Worm (Caenorhabditis elegans) whole organism, mixed stage, embryonic: ENCODE results near the gene srh-123.

Experiments
- M03D4.4 ChIP-seq: sonication (generic microtip); optimal IDR thresholded peaks from 2 replicates; lab custom pipeline; 2017; ENCODE audit warnings: mild to moderate bottlenecking, missing genetic modification characterization, missing compliant biosample characterization
- bed-3 ChIP-seq: fragments of 200-800 bp; sonication (Bioruptor generic); optimal IDR thresholded peaks from 3 replicates; lab custom pipeline; 2018; ENCODE audit warnings: mild to moderate bottlenecking, missing genetic modification characterization, moderate library complexity, missing compliant biosample characterization
- blmp-1 ChIP-seq: fragments of 150-350 bp; optimal IDR thresholded peaks from 2 replicates; lab custom pipeline; 2014; ENCODE audit warnings: missing biosample characterization, missing genetic modification characterization
- ceh-39 ChIP-seq: fragments of 150-350 bp; optimal IDR thresholded peaks from 2 replicates; lab custom pipeline; 2014; ENCODE audit warnings: missing biosample characterization, missing genetic modification characterization
- ceh-43 ChIP-seq: fragments of 200-800 bp; sonication (Bioruptor generic); optimal IDR thresholded peaks from 2 replicates; lab custom pipeline; 2018; ENCODE audit warnings: mild to moderate bottlenecking, missing genetic modification characterization, moderate library complexity, missing compliant biosample characterization
- ces-1 ChIP-seq: fragments of 150-350 bp; optimal IDR thresholded peaks from 2 replicates; lab custom pipeline; 2014; ENCODE audit warnings: missing biosample characterization, missing genetic modification reagents, missing genetic modification characterization
- cnd-1 ChIP-seq: fragments of 200-800 bp; sonication (Bioruptor generic); optimal IDR thresholded peaks from 2 replicates; lab custom pipeline; 2018; ENCODE audit warnings: mild to moderate bottlenecking, missing genetic modification characterization, missing compliant biosample characterization
- drap-1 ChIP-seq: fragments of 200-800 bp; sonication (Bioruptor generic); optimal IDR thresholded peaks from 3 replicates; lab custom pipeline; 2018; ENCODE audit warnings: mild to moderate bottlenecking, missing genetic modification characterization, missing compliant biosample characterization
- elt-1 ChIP-seq: sonication (generic microtip); optimal IDR thresholded peaks from 2 replicates; lab custom pipeline; 2017; ENCODE audit warnings: missing genetic modification characterization, mild to moderate bottlenecking, missing compliant biosample characterization, antibody characterized with exemption, moderate library complexity, borderline replicate concordance; ENCODE audit not compliant: insufficient read depth
- elt-3 ChIP-seq: fragments of 150-350 bp; optimal IDR thresholded peaks from 2 replicates; lab custom pipeline; 2014; ENCODE audit warnings: missing biosample characterization, missing genetic modification characterization
- flh-1 ChIP-seq: fragments of 200-800 bp; sonication (Bioruptor generic); optimal IDR thresholded peaks from 2 replicates; lab custom pipeline; 2018; ENCODE audit warnings: mild to moderate bottlenecking, missing genetic modification characterization, moderate library complexity, missing compliant biosample characterization
- ham-2 ChIP-seq: fragments of 200-800 bp; sonication (Bioruptor generic); optimal IDR thresholded peaks from 2 replicates; lab custom pipeline; 2018; ENCODE audit warnings: mild to moderate bottlenecking, missing genetic modification characterization, missing compliant biosample characterization
- hlh-1 ChIP-seq: fragments of 150-350 bp; optimal IDR thresholded peaks from 2 replicates; lab custom pipeline; 2014; ENCODE audit warnings: missing biosample characterization, missing genetic modification reagents, missing genetic modification characterization
- lin-32 ChIP-seq: fragments of 200-800 bp; sonication (Bioruptor generic); optimal IDR thresholded peaks from 2 replicates; lab custom pipeline; 2018; ENCODE audit warnings: mild to moderate bottlenecking, missing genetic modification characterization, missing compliant biosample characterization
- lsy-2 ChIP-seq: fragments of 150-350 bp; optimal IDR thresholded peaks from 2 replicates; lab custom pipeline; 2014; ENCODE audit warnings: missing biosample characterization, missing genetic modification characterization
- mab-5 ChIP-seq: fragments of 150-350 bp; optimal IDR thresholded peaks from 2 replicates; lab custom pipeline; 2014; ENCODE audit warnings: missing biosample characterization, missing genetic modification characterization
- mep-1 ChIP-seq: fragments of 150-350 bp; optimal IDR thresholded peaks from 2 replicates; lab custom pipeline; 2017; ENCODE audit warnings: missing biosample characterization, missing genetic modification reagents, missing genetic modification characterization, inconsistent platforms
- mls-2 ChIP-seq: sonication (generic microtip); optimal IDR thresholded peaks from 2 replicates; lab custom pipeline; 2016; ENCODE audit warnings: mild to moderate bottlenecking, missing genetic modification characterization, moderate library complexity, missing compliant biosample characterization
- nhr-12 ChIP-seq: fragments of 150-350 bp; optimal IDR thresholded peaks from 2 replicates; lab custom pipeline; 2014; ENCODE audit warnings: missing biosample characterization, missing genetic modification characterization
- nhr-2 ChIP-seq: fragments of 150-350 bp; optimal IDR thresholded peaks from 2 replicates; lab custom pipeline; 2014; ENCODE audit warnings: missing biosample characterization, missing genetic modification characterization
- nhr-237 ChIP-seq: fragments of 150-350 bp; optimal IDR thresholded peaks from 2 replicates; lab custom pipeline; 2014; ENCODE audit warnings: missing biosample characterization, missing genetic modification characterization
- nhr-28 ChIP-seq: fragments of 150-350 bp; optimal IDR thresholded peaks from 2 replicates; lab custom pipeline; 2014; ENCODE audit warnings: missing biosample characterization, missing genetic modification characterization
- nhr-76 ChIP-seq: sonication (generic microtip); optimal IDR thresholded peaks from 2 replicates; lab custom pipeline; 2017; ENCODE audit warnings: missing biosample characterization, missing genetic modification characterization
- pha-4 ChIP-seq: fragments of 150-350 bp; optimal IDR thresholded peaks from 2 replicates; lab custom pipeline; 2018; ENCODE audit warnings: missing biosample characterization, missing genetic modification reagents, missing genetic modification characterization
- sem-2 ChIP-seq: fragments of 200-800 bp; sonication (Bioruptor generic); optimal IDR thresholded peaks from 2 replicates; lab custom pipeline; 2018; ENCODE audit warnings: mild to moderate bottlenecking, missing genetic modification characterization, missing compliant biosample characterization
- sptf-1 ChIP-seq: sonication (generic microtip); optimal IDR thresholded peaks from 2 replicates; lab custom pipeline; 2017; ENCODE audit warnings: mild to moderate bottlenecking, missing genetic modification characterization, moderate library complexity, missing compliant biosample characterization
- tbx-8 ChIP-seq: fragments of 200-800 bp; sonication (Bioruptor generic); optimal IDR thresholded peaks from 2 replicates; lab custom pipeline; 2018; ENCODE audit warnings: mild to moderate bottlenecking, missing genetic modification characterization, moderate library complexity, missing compliant biosample characterization
- unc-120 ChIP-seq: sonication (generic microtip); optimal IDR thresholded peaks from 2 replicates; lab custom pipeline; 2017; ENCODE audit warnings: missing genetic modification characterization, missing compliant biosample characterization; ENCODE audit not compliant: poor library complexity, severe bottlenecking
- unc-39 ChIP-seq: fragments of 150-350 bp; optimal IDR thresholded peaks from 2 replicates; lab custom pipeline; 2014; ENCODE audit warnings: missing biosample characterization, missing genetic modification characterization
- zip-8 ChIP-seq: fragments of 150-350 bp; optimal IDR thresholded peaks from 2 replicates; lab custom pipeline; 2014; ENCODE audit warnings: missing biosample characterization, missing genetic modification characterization

The srh-123 gene

DNA sequence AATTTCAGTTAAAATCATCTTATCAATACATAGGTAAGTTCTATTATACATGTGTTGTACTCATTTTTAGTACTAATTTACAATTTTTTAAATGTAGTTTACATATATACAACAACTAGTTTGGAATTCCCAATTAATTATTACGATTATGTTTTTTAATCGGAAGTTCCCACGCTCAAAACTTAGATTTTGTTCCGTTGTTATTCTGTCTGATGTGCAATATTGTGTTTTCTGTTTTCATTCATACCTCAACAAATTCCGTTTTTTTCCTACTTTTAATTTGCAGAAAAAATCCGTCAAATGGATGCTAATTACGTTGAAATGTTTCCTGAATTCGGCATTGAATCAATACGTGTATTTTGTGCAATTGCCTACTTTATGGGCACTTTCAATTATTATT, 32.5 kb downstream of the srh-123 start, which contains the start of gene srw-31:
TSS of gene srw-31 (plus strand) at position 301 of the 400 bp plus-strand sequence.
- TF ChIP-seq sem-2 (GFP tag; lab: Kevin White, UChicago) (no peak), unc-120 (tag; lab: Kevin White, UChicago) (no peak), sptf-1 (tag; lab: Kevin White, UChicago) (no peak), ceh-39 (tag; lab: Kevin White, UChicago) (no peak), ceh-43 (no peak), ces-1 (GFP tag; lab: Kevin White, UChicago) (no peak), nhr-76 (tag; lab: Kevin White, UChicago) (no peak), nhr-2 (tag; lab: Kevin White, UChicago) (no peak), unc-39 (tag; lab: Kevin White, UChicago) (no peak)

DNA sequence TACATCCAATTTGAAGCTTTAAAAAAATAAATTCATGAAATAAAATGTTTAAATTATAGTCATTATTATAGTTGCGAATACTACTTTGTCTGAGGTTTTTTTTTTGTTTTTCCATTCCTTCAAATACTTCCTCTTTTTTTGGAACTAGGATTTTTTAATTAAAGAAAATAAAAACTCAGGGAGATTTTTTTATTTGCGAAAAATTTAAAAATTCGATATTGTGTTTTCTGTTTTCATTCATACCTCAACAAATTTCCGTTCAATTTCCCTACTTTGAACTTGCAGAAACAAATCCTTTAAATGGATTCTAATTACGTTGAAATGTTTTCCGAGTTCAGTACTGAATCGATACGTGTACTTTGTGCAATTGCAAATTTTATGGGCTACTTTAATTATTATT, 34.7 kb downstream of the srh-123 start, which contains the start of gene srw-32:
TSS of gene srw-32 (plus strand) at position 301 of the 400 bp plus-strand sequence.
- TF ChIP-seq nhr-12 (tag; lab: Kevin White, UChicago) (no peak), mep-1 (no peak), bed-3 (GFP tag; lab: Kevin White, UChicago) (no peak), hlh-1 (no peak), nhr-2 (tag; lab: Kevin White, UChicago) (no peak), unc-39 (tag; lab: Kevin White, UChicago) (no peak), elt-3 (tag; lab: Kevin White, UChicago) (no peak), ham-2 (no peak), unc-120 (tag; lab: Kevin White, UChicago) (no peak), M03D4.4 (tag; lab: Kevin White, UChicago) (no peak), lin-32 (GFP tag; lab: Kevin White, UChicago) (no peak), nhr-237 (no peak), ceh-43 (no peak), sptf-1 (tag; lab: Kevin White, UChicago) (no peak), cnd-1 (tag; lab: Kevin White, UChicago) (no peak), nhr-28 (tag; lab: Kevin White, UChicago) (no peak), pha-4 (tag; lab: Kevin White, UChicago) (no peak), blmp-1 (tag; lab: Kevin White, UChicago) (no peak)

DNA sequence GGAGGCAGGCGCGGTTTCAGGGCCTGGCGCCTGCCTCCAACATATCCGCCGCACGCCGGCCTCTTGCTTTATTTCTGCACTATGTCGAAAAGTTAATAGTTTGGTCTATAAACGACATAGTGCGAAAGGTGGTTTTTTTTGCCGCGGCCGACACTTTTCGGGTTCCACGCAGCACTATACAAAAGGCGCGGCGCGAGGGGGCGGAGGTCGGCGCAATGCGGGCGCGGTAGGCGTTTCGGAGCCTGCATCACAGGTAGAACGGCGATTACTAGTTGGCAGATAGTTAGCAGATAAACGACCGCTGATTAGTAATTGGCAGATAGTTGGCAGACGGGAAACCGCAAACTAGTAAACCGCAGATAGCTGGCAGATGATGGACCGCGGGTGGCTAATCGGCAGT, 39.0 kb downstream of the srh-123 start:
- TF ChIP-seq pha-4 (tag; lab: Kevin White, UChicago) (no peak), elt-1 (tag; lab: Kevin White, UChicago) (no peak), M03D4.4 (tag; lab: Kevin White, UChicago) (no peak), drap-1 (GFP tag; lab: Kevin White, UChicago) (no peak), nhr-28 (tag; lab: Kevin White, UChicago) (no peak), mab-5 (tag; lab: Kevin White, UChicago) (no peak), ham-2 (no peak), sem-2 (GFP tag; lab: Kevin White, UChicago) (no peak), elt-3 (tag; lab: Kevin White, UChicago) (no peak)
- TF ChIP-seq, all 35 proteins: peak for 0

DNA sequence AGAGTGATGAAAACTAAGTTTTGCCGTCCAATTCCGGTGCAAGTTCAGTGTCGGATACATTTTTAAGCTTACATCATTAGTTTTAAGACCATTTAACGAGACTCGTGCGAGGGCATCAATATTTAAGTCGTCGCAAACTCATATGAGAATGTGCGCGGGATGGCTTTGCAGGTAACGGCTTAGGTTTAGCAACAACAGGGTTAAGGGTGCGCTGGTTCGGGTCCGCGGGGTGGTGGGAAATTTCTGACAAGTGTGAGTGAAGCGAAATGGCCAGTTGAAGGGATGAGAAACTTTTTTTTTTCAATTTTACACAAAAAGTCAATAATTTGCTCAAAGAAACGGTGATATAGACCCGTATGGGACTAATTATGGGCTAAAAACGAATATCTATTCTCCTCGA, 40.0 kb downstream of the srh-123 start:
- TF ChIP-seq mls-2 (tag; lab: Kevin White, UChicago) (no peak), elt-1 (tag; lab: Kevin White, UChicago) (no peak), lsy-2 (tag; lab: Kevin White, UChicago) (no peak), mab-5 (tag; lab: Kevin White, UChicago) (no peak), ham-2 (no peak), nhr-2 (tag; lab: Kevin White, UChicago) (no peak), nhr-28 (tag; lab: Kevin White, UChicago) (no peak), bed-3 (GFP tag; lab: Kevin White, UChicago) (no peak), pha-4 (tag; lab: Kevin White, UChicago) (no peak), ceh-39 (tag; lab: Kevin White, UChicago) (no peak), unc-120 (tag; lab: Kevin White, UChicago) (no peak), drap-1 (GFP tag; lab: Kevin White, UChicago) (no peak), zip-8 (no peak), mep-1 (no peak), tbx-8 (no peak), M03D4.4 (tag; lab: Kevin White, UChicago) (no peak), cnd-1 (tag; lab: Kevin White, UChicago) (no peak), elt-3 (tag; lab: Kevin White, UChicago) (no peak)

DNA sequence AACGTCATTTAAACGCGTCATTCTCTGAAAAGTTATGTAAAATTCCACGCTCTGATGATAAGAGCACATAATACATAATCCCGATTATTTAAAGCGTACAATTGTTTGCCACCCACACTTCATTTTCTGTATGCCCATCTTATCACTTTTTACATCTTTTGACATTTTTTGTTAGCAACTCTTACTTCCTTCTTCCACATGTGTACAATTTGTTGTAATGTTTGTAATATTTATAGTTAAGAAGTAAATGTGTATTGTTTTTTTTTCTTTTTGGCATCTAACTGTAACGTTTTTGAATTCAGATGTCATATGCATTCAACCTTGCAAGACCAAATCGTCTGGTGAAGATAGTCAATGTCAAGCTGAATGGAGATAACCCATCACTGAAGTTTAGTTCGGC, 46.9 kb downstream of the srh-123 start, which contains the start of gene fbxa-136:
TSS of gene fbxa-136 (plus strand) at position 301 of the 400 bp plus-strand sequence.
- TF ChIP-seq cnd-1 (tag; lab: Kevin White, UChicago), result no peak
- no peak for TF ChIP-seq zip-8
- no peak for TF ChIP-seq mep-1
- no peak for TF ChIP-seq ceh-43
- no peak for TF ChIP-seq elt-3 (tag; lab: Kevin White, UChicago)
- TF ChIP-seq M03D4.4 (tag; lab: Kevin White, UChicago), result no peak
- TF ChIP-seq sptf-1 (tag; lab: Kevin White, UChicago), result no peak
- no peak for TF ChIP-seq flh-1 (GFP tag; lab: Kevin White, UChicago)
